Fruit fly (Drosophila melanogaster): ENCODE results near the gene 5-HT7.

The 5-HT7 gene

dm6 chr3R:30918872-30919271 is 97.8 kb downstream of the 5-HT7 start:
- TF ChIP-seq noc (tag; optimal IDR thresholded peaks at IDR 0.05) = no peak
